Worm (Caenorhabditis elegans) whole organism, young adult: ENCODE measurements around the gene F59A7.12.

Experiments
- B0336.3 ChIP-seq: fragments of 200-800 bp; sonication (Bioruptor generic); IDR thresholded peaks from 2 replicates; pipeline ENCODE4 v1.3.6; 2022; ENCODE audit warnings: missing genetic modification characterization, missing compliant biosample characterization
- F23B12.7 ChIP-seq: sonication (generic microtip); optimal IDR thresholded peaks from 2 replicates; lab custom pipeline; 2017; ENCODE audit warnings: missing genetic modification characterization, mild to moderate bottlenecking, missing compliant biosample characterization, antibody characterized with exemption, moderate library complexity; ENCODE audit not compliant: insufficient read depth
- F49E8.2 ChIP-seq: sonication (generic microtip); optimal IDR thresholded peaks from 3 replicates; lab custom pipeline; 2017; ENCODE audit warnings: missing genetic modification characterization, mild to moderate bottlenecking, missing compliant biosample characterization, antibody characterized with exemption, moderate library complexity; ENCODE audit not compliant: insufficient read depth
- F55B11.4 ChIP-seq: sonication (generic microtip); optimal IDR thresholded peaks from 2 replicates; lab custom pipeline; 2016; ENCODE audit warnings: missing compliant biosample characterization, missing genetic modification characterization, borderline replicate concordance; ENCODE audit not compliant: insufficient read depth
- Y56A3A.18 ChIP-seq: fragments of 200-800 bp; sonication (Bioruptor generic); IDR thresholded peaks from 2 replicates; pipeline ENCODE4 v1.3.6; 2022; ENCODE audit warnings: missing genetic modification reagents, missing genetic modification characterization, missing compliant biosample characterization
- Y67H2A.10 ChIP-seq: fragments of 200-800 bp; sonication (Bioruptor generic); conservative IDR thresholded peaks from 2 replicates; pipeline ENCODE4 v1.3.6; 2022; ENCODE audit warnings: missing genetic modification reagents, missing genetic modification characterization, missing compliant biosample characterization
- Y95B8A.8 ChIP-seq: fragments of 200-800 bp; sonication (Bioruptor generic); IDR thresholded peaks from 2 replicates; pipeline ENCODE4 v1.3.6; 2022; ENCODE audit warnings: missing genetic modification reagents, missing genetic modification characterization, missing compliant biosample characterization
- ZK185.1 ChIP-seq: sonication (generic microtip); optimal IDR thresholded peaks from 2 replicates; lab custom pipeline; 2016; ENCODE audit warnings: mild to moderate bottlenecking, missing genetic modification characterization, missing compliant biosample characterization; ENCODE audit not compliant: poor library complexity, severe bottlenecking
- aptf-2 ChIP-seq: fragments of 200-800 bp; sonication (Bioruptor generic); conservative IDR thresholded peaks from 2 replicates; pipeline ENCODE4 v1.3.6; 2022; ENCODE audit warnings: missing genetic modification reagents, missing genetic modification characterization, missing compliant biosample characterization
- attf-6 ChIP-seq: fragments of 200-800 bp; sonication (Bioruptor generic); IDR thresholded peaks from 2 replicates; pipeline ENCODE4 v1.3.6; 2022; ENCODE audit warnings: missing genetic modification reagents, missing genetic modification characterization, missing compliant biosample characterization
- bed-2 ChIP-seq: fragments of 200-800 bp; sonication (Bioruptor generic); IDR thresholded peaks from 2 replicates; pipeline ENCODE4 v1.3.6; 2022; ENCODE audit warnings: missing genetic modification reagents, missing genetic modification characterization, missing compliant biosample characterization
- cebp-1 ChIP-seq, 2 experiments: fragments of 200-800 bp in 1 of 2; sonication (Bioruptor generic) in 1 of 2; sonication (generic microtip) in 1 of 2; IDR thresholded peaks in 1 of 2; optimal IDR thresholded peaks in 1 of 2; 2 replicates each; pipeline versions ENCODE4 v1.3.6 to Lab custom; 2017 to 2022; ENCODE audit warnings: missing compliant biosample characterization in 2 of 2, missing genetic modification characterization in 2 of 2, mild to moderate bottlenecking in 1 of 2, missing genetic modification reagents in 1 of 2, moderate library complexity in 1 of 2
- ceh-27 ChIP-seq: fragments of 200-800 bp; sonication (Bioruptor generic); optimal IDR thresholded peaks from 2 replicates; lab custom pipeline; 2018; ENCODE audit warnings: mild to moderate bottlenecking, missing genetic modification characterization, moderate library complexity, missing compliant biosample characterization
- ceh-58 ChIP-seq: fragments of 200-800 bp; sonication (Bioruptor generic); IDR thresholded peaks from 2 replicates; pipeline ENCODE4 v1.3.6; 2022; ENCODE audit warnings: missing genetic modification characterization, missing compliant biosample characterization
- chd-7 ChIP-seq: sonication (generic microtip); optimal IDR thresholded peaks from 2 replicates; lab custom pipeline; 2016; ENCODE audit warnings: mild to moderate bottlenecking, missing genetic modification characterization, moderate library complexity, missing compliant biosample characterization
- die-1 ChIP-seq: sonication (generic microtip); optimal IDR thresholded peaks from 2 replicates; lab custom pipeline; 2016; ENCODE audit warnings: missing genotype, mild to moderate bottlenecking, missing genetic modification characterization, missing compliant biosample characterization
- dpff-1 ChIP-seq: sonication (generic microtip); optimal IDR thresholded peaks from 2 replicates; lab custom pipeline; 2017; ENCODE audit warnings: mild to moderate bottlenecking, missing genetic modification characterization, missing compliant biosample characterization
- egl-44 ChIP-seq: fragments of 200-800 bp; sonication (Bioruptor generic); IDR thresholded peaks from 2 replicates; pipeline ENCODE4 v1.3.6; 2022; ENCODE audit warnings: missing genetic modification reagents, missing genetic modification characterization, missing compliant biosample characterization
- ekl-4 ChIP-seq: fragments of 200-800 bp; sonication (Bioruptor generic); IDR thresholded peaks from 2 replicates; pipeline ENCODE4 v1.3.6; 2022; ENCODE audit warnings: missing genetic modification reagents, missing genetic modification characterization, missing compliant biosample characterization
- fkh-3 ChIP-seq: sonication (generic microtip); optimal IDR thresholded peaks from 2 replicates; lab custom pipeline; 2016; ENCODE audit warnings: mild to moderate bottlenecking, missing genetic modification characterization, missing compliant biosample characterization
- hlh-12 ChIP-seq: sonication (generic microtip); optimal IDR thresholded peaks from 2 replicates; lab custom pipeline; 2016; ENCODE audit warnings: missing genetic modification characterization, missing compliant biosample characterization
- hmg-1.2 ChIP-seq: fragments of 200-800 bp; sonication (Bioruptor generic); IDR thresholded peaks from 2 replicates; pipeline ENCODE4 v1.3.6; 2022; ENCODE audit warnings: missing genetic modification reagents, missing genetic modification characterization, missing compliant biosample characterization
- hsf-1 ChIP-seq: fragments of 200-800 bp; sonication (Bioruptor generic); IDR thresholded peaks from 2 replicates; pipeline ENCODE4 v1.3.6; 2022; ENCODE audit warnings: missing genetic modification reagents, missing genetic modification characterization, missing compliant biosample characterization
- lin-26 ChIP-seq: fragments of 200-800 bp; sonication (Bioruptor generic); IDR thresholded peaks from 2 replicates; pipeline ENCODE4 v1.3.6; 2022; ENCODE audit warnings: missing genetic modification reagents, missing genetic modification characterization, missing compliant biosample characterization
- lin-35 ChIP-seq, 3 experiments: fragments of 150-350 bp in 2 of 3; sonication (generic microtip) in 1 of 3; optimal IDR thresholded peaks; 2 replicates each; lab custom pipeline; 2014 to 2018; ENCODE audit warnings: missing biosample characterization in 3 of 3, missing genetic modification characterization in 3 of 3, missing genetic modification reagents in 3 of 3
- lin-40 ChIP-seq: sonication (generic microtip); optimal IDR thresholded peaks from 2 replicates; lab custom pipeline; 2016; ENCODE audit warnings: missing genetic modification characterization, mild to moderate bottlenecking, missing compliant biosample characterization, missing genotype, missing genetic modification reagents
- lir-1 ChIP-seq: fragments of 200-800 bp; sonication (Bioruptor generic); conservative IDR thresholded peaks from 2 replicates; pipeline ENCODE4 v1.3.6; 2022; ENCODE audit warnings: missing genetic modification reagents, missing genetic modification characterization, missing compliant biosample characterization
- mel-28 ChIP-seq: sonication (generic microtip); optimal IDR thresholded peaks from 2 replicates; lab custom pipeline; 2016; ENCODE audit warnings: borderline replicate concordance, mild to moderate bottlenecking, missing genetic modification characterization, missing compliant biosample characterization
- nhr-179 ChIP-seq: sonication (generic microtip); optimal IDR thresholded peaks from 2 replicates; lab custom pipeline; 2016; ENCODE audit warnings: mild to moderate bottlenecking, missing genetic modification characterization, missing compliant biosample characterization
- nhr-80 ChIP-seq: sonication (generic microtip); optimal IDR thresholded peaks from 2 replicates; lab custom pipeline; 2016; ENCODE audit warnings: missing genetic modification characterization, missing compliant biosample characterization
- nhr-90 ChIP-seq: sonication (generic microtip); optimal IDR thresholded peaks from 2 replicates; lab custom pipeline; 2016; ENCODE audit warnings: missing genotype, mild to moderate bottlenecking, missing genetic modification characterization, missing compliant biosample characterization
- repo-1 ChIP-seq: sonication (generic microtip); optimal IDR thresholded peaks from 2 replicates; lab custom pipeline; 2017; ENCODE audit warnings: mild to moderate bottlenecking, missing genetic modification characterization, missing compliant biosample characterization
- snpc-1.3 ChIP-seq: sonication (generic microtip); optimal IDR thresholded peaks from 2 replicates; lab custom pipeline; 2017; ENCODE audit warnings: missing genetic modification characterization, mild to moderate bottlenecking, missing compliant biosample characterization, antibody characterized with exemption, moderate library complexity, missing genotype, missing genetic modification reagents; ENCODE audit not compliant: insufficient read depth
- snpc-3.4 ChIP-seq: sonication (generic microtip); optimal IDR thresholded peaks from 2 replicates; lab custom pipeline; 2017; ENCODE audit warnings: missing genetic modification characterization, mild to moderate bottlenecking, missing compliant biosample characterization, antibody characterized with exemption, moderate library complexity, missing genotype, missing genetic modification reagents
- snpc-4 ChIP-seq, 5 experiments: fragments of 150-350 bp in 1 of 5; sonication (generic microtip) in 4 of 5; optimal IDR thresholded peaks; 2 replicates each; lab custom pipeline; 2014 to 2018; ENCODE audit warnings: missing genetic modification characterization in 5 of 5, missing biosample characterization in 3 of 5, antibody characterized with exemption in 2 of 5, mild to moderate bottlenecking in 2 of 5, missing compliant biosample characterization in 2 of 5, missing genotype in 2 of 5, moderate library complexity in 2 of 5, missing genetic modification reagents in 1 of 5
- somi-1 ChIP-seq: fragments of 200-800 bp; sonication (Bioruptor generic); optimal IDR thresholded peaks from 2 replicates; lab custom pipeline; 2018; ENCODE audit warnings: mild to moderate bottlenecking, missing genetic modification characterization, missing compliant biosample characterization
- zfh-2 ChIP-seq: fragments of 200-800 bp; sonication (Bioruptor generic); conservative IDR thresholded peaks from 2 replicates; pipeline ENCODE4 v1.3.6; 2022; ENCODE audit warnings: missing genetic modification reagents, missing genetic modification characterization, missing compliant biosample characterization
- zim-3 ChIP-seq: sonication (generic microtip); optimal IDR thresholded peaks from 2 replicates; lab custom pipeline; 2017; ENCODE audit warnings: mild to moderate bottlenecking, missing genetic modification characterization, moderate library complexity, missing compliant biosample characterization
- ztf-28 ChIP-seq: fragments of 200-800 bp; sonication (Bioruptor generic); IDR thresholded peaks from 2 replicates; pipeline ENCODE4 v1.3.6; 2022; ENCODE audit warnings: missing genetic modification reagents, missing genetic modification characterization, missing compliant biosample characterization
- ztf-6 ChIP-seq: fragments of 200-800 bp; sonication (Bioruptor generic); IDR thresholded peaks from 2 replicates; pipeline ENCODE4 v1.3.6; 2022; ENCODE audit warnings: missing genetic modification reagents, missing genetic modification characterization, missing compliant biosample characterization

Gene F59A7.12

ce11 chrV:1999531-2000094, 30.4 kb upstream of the F59A7.12 start, which contains the start of gene alh-5:
Gene alh-5 (minus strand): TSS chrV:1999581.
- TF ChIP-seq snpc-1.3 (tag; lab: Kevin White, UChicago) (no peak), repo-1 (no peak), dpff-1 (no peak), B0336.3 (GFP tag; lab: Robert Waterston, UW) (no peak), nhr-80 (tag; lab: Kevin White, UChicago) (peak; percentile 19), aptf-2 (no peak), cebp-1 (GFP tag; IDR thresholded peaks at IDR 0.05; lab: Robert Waterston, UW) (no peak), cebp-1 (tag; optimal IDR thresholded peaks at IDR 0.05; lab: Kevin White, UChicago) (no peak)

ce11 chrV:2004229-2004628, 25.7 kb upstream of the F59A7.12 start, which contains the start of gene clec-206:
Gene clec-206 (minus strand): TSS chrV:2004329.
- TF ChIP-seq zfh-2 (GFP tag; lab: Robert Waterston, UW) = 0 out of 2 replicates have a peak, but pooled peaks have one; percentile 6
- TF ChIP-seq attf-6 (GFP tag; lab: Robert Waterston, UW) = no peak
- TF ChIP-seq snpc-4 (GFP tag; optimal IDR thresholded peaks at IDR 0.05; lab: Kevin White, UChicago) = no peak
- TF ChIP-seq snpc-4 (tag; optimal IDR thresholded peaks at IDR 0.05; lab: Kevin White, UChicago) = no peak
- 0 out of 2 replicates have a peak, but pooled peaks have one; percentile 38 for TF ChIP-seq ceh-58

- no peak for TF ChIP-seq bed-2 (GFP tag; lab: Robert Waterston, UW)
- no peak for TF ChIP-seq snpc-1.3 (tag; lab: Kevin White, UChicago)
- no peak for TF ChIP-seq nhr-80 (tag; lab: Kevin White, UChicago)
- no peak for TF ChIP-seq lir-1 (GFP tag; lab: Robert Waterston, UW)
- no peak for TF ChIP-seq Y67H2A.10 (GFP tag; lab: Robert Waterston, UW)
- TF ChIP-seq mel-28 = no peak
- no peak for TF ChIP-seq snpc-3.4 (tag; lab: Kevin White, UChicago)
- TF ChIP-seq zim-3 (tag; lab: Kevin White, UChicago) = no peak
- no peak for TF ChIP-seq nhr-179 (tag; lab: Kevin White, UChicago)
- TF ChIP-seq hmg-1.2 = no peak
- TF ChIP-seq nhr-90 (tag; lab: Kevin White, UChicago) = no peak
- TF ChIP-seq aptf-2 = no peak
Observed at ce11 chrV:2004659-2005058, 25.3 kb upstream of the F59A7.12 start, which contains the start of gene cysl-4. Gene cysl-4 (plus strand): TSS chrV:2004959.

ce11 chrV:2008412-2008811, 21.6 kb upstream of the F59A7.12 start:
- peak; percentile 71 for TF ChIP-seq F49E8.2
- no peak for TF ChIP-seq fkh-3
- TF ChIP-seq Y56A3A.18 = no peak
- TF ChIP-seq lin-40 (tag; lab: Kevin White, UChicago) = no peak
- peak; percentile 53; the same call in 1 of the 2 replicates for TF ChIP-seq ekl-4
- TF ChIP-seq chd-7 = no peak
- TF ChIP-seq egl-44 = 0 out of 2 replicates have a peak, but pooled peaks have one; percentile 41
- peak; percentile 79; the same call in 1 of the 2 replicates for TF ChIP-seq Y95B8A.8 (GFP tag; lab: Robert Waterston, UW)
- TF ChIP-seq hlh-12 (tag; lab: Kevin White, UChicago) = no peak
- TF ChIP-seq lin-35 (GFP tag; optimal IDR thresholded peaks at IDR 0.05; lab: Kevin White, UChicago) = peak in 1 of 3 experiments; percentile 79
- TF ChIP-seq hsf-1 (GFP tag; lab: Robert Waterston, UW) = no peak
- TF ChIP-seq die-1 (tag; lab: Kevin White, UChicago) = no peak
- TF ChIP-seq bed-2 (GFP tag; lab: Robert Waterston, UW) = 0 out of 2 replicates have a peak, but pooled peaks have one; percentile 27
- no peak for TF ChIP-seq somi-1 (GFP tag; lab: Kevin White, UChicago)
- TF ChIP-seq ztf-28 = peak; percentile 84; the same call in 1 of the 2 replicates
- TF ChIP-seq ceh-58 = no peak
- no peak for TF ChIP-seq ZK185.1 (tag; lab: Kevin White, UChicago)
- peak; percentile 43 for TF ChIP-seq ceh-27
- TF ChIP-seq F23B12.7 (tag; lab: Kevin White, UChicago) = no peak
- no peak for TF ChIP-seq lin-26 (GFP tag; lab: Robert Waterston, UW)
- no peak for TF ChIP-seq ztf-6 (GFP tag; lab: Robert Waterston, UW)
- TF ChIP-seq F55B11.4 (tag; lab: Kevin White, UChicago) = no peak
